Worm (Caenorhabditis elegans) whole organism, L3 larva: ENCODE measurements around the gene Y39A1A.27.

Experiments used
- elt-3 ChIP-seq, 3 experiments: fragments of 150-350 bp in 1 of 3; sonication (generic microtip) in 2 of 3; optimal IDR thresholded peaks; 2 replicates in 2 of 3; 4 replicates in 1 of 3; lab custom pipeline; 2014 to 2017; ENCODE audit warnings: missing biosample characterization in 3 of 3, missing genetic modification characterization in 3 of 3
- lin-15B ChIP-seq: fragments of 150-350 bp; optimal IDR thresholded peaks from 2 replicates; lab custom pipeline; 2014; ENCODE audit warnings: missing biosample characterization, missing genetic modification characterization
- lsy-12 ChIP-seq: sonication (generic microtip); optimal IDR thresholded peaks from 2 replicates; lab custom pipeline; 2016; ENCODE audit warnings: mild to moderate bottlenecking, missing genetic modification characterization, missing compliant biosample characterization
- nfya-1 ChIP-seq: sonication (generic microtip); optimal IDR thresholded peaks from 2 replicates; lab custom pipeline; 2017; ENCODE audit warnings: missing genetic modification characterization, mild to moderate bottlenecking, missing compliant biosample characterization, antibody characterized with exemption, moderate library complexity; ENCODE audit not compliant: insufficient read depth

- no peak for TF ChIP-seq lsy-12 (tag; lab: Kevin White, UChicago)
- no peak for TF ChIP-seq elt-3 (tag; optimal IDR thresholded peaks at IDR 0.05; lab: Kevin White, UChicago)
- no peak for TF ChIP-seq nfya-1 (tag; lab: Kevin White, UChicago)
- TF ChIP-seq lin-15B (tag; lab: Kevin White, UChicago) = no peak
These were observed 5.4 kb upstream of the Y39A1A.27 start, which contains the start of gene Y39A1A.9 for ce11 chrIII:10633403-10633674.
